Worm (Caenorhabditis elegans) whole organism, L4 larva: ENCODE measurements around the gene taf-7.1.

Experiments
- T26A8.4 ChIP-seq: fragments of 200-800 bp; sonication (Bioruptor generic); IDR thresholded peaks from 2 replicates; pipeline ENCODE4 v1.3.6; 2022; ENCODE audit warnings: missing genetic modification characterization, missing compliant biosample characterization
- Y105C5A.15 ChIP-seq: fragments of 200-800 bp; sonication (Bioruptor generic); IDR thresholded peaks from 2 replicates; pipeline ENCODE4 v1.3.6; 2022; ENCODE audit warnings: missing genetic modification characterization, missing compliant biosample characterization
- aha-1 ChIP-seq: fragments of 150-350 bp; peaks from one replicate; lab custom pipeline; 2014; ENCODE audit warnings: missing biosample characterization, missing genetic modification characterization
- aly-2 ChIP-seq: sonication (generic microtip); optimal IDR thresholded peaks from 2 replicates; lab custom pipeline; 2018; ENCODE audit warnings: missing biosample characterization, missing genetic modification characterization
- attf-4 ChIP-seq: sonication (generic microtip); optimal IDR thresholded peaks from 3 replicates; lab custom pipeline; 2017; ENCODE audit warnings: missing biosample characterization, missing genetic modification characterization
- ceh-28 ChIP-seq: fragments of 150-350 bp; optimal IDR thresholded peaks from 2 replicates; lab custom pipeline; 2014; ENCODE audit warnings: missing biosample characterization, missing genetic modification reagents, missing genetic modification characterization
- ceh-32 ChIP-seq: sonication (generic microtip); optimal IDR thresholded peaks from 2 replicates; lab custom pipeline; 2016; ENCODE audit warnings: mild to moderate bottlenecking, missing genetic modification characterization, missing compliant biosample characterization; ENCODE audit not compliant: poor library complexity
- ceh-44 ChIP-seq: fragments of 200-800 bp; sonication (Bioruptor generic); IDR thresholded peaks from 2 replicates; pipeline ENCODE4 v1.3.6; 2022; ENCODE audit warnings: missing genetic modification reagents, missing genetic modification characterization, missing compliant biosample characterization
- cey-2 ChIP-seq: sonication (generic microtip); optimal IDR thresholded peaks from 3 replicates; lab custom pipeline; 2017; ENCODE audit warnings: missing genetic modification characterization, mild to moderate bottlenecking, missing compliant biosample characterization, antibody characterized with exemption, borderline replicate concordance; ENCODE audit not compliant: insufficient read depth
- ctbp-1 ChIP-seq: fragments of 200-800 bp; sonication (Bioruptor generic); IDR thresholded peaks from 2 replicates; pipeline ENCODE4 v1.3.6; 2022; ENCODE audit warnings: missing genetic modification reagents, missing genetic modification characterization, missing compliant biosample characterization
- daf-16 ChIP-seq, 3 experiments: sonication (generic microtip); optimal IDR thresholded peaks; 2 replicates each; lab custom pipeline; 2016 to 2017; ENCODE audit warnings: missing genetic modification characterization in 3 of 3, missing genetic modification reagents in 3 of 3, mild to moderate bottlenecking in 2 of 3, missing compliant biosample characterization in 2 of 3, missing biosample characterization in 1 of 3, moderate library complexity in 1 of 3
- daf-8 ChIP-seq: fragments of 200-800 bp; sonication (Bioruptor generic); IDR thresholded peaks from 2 replicates; pipeline ENCODE4 v1.3.6; 2022; ENCODE audit warnings: missing genetic modification characterization, missing compliant biosample characterization
- dve-1 ChIP-seq: sonication (generic microtip); optimal IDR thresholded peaks from 2 replicates; lab custom pipeline; 2017; ENCODE audit warnings: antibody characterized with exemption, mild to moderate bottlenecking, missing genetic modification characterization, missing compliant biosample characterization; ENCODE audit not compliant: insufficient read depth
- egl-43 ChIP-seq: fragments of 200-800 bp; sonication (Bioruptor generic); IDR thresholded peaks from 2 replicates; pipeline ENCODE4 v1.3.6; 2022; ENCODE audit warnings: missing genetic modification reagents, missing genetic modification characterization, missing compliant biosample characterization
- fkh-10 ChIP-seq: fragments of 150-350 bp; optimal IDR thresholded peaks from 2 replicates; lab custom pipeline; 2014; ENCODE audit warnings: missing biosample characterization, missing genetic modification reagents, missing genetic modification characterization
- fos-1 ChIP-seq: fragments of 150-350 bp; optimal IDR thresholded peaks from 2 replicates; lab custom pipeline; 2014; ENCODE audit warnings: missing biosample characterization, missing genetic modification characterization
- gei-8 ChIP-seq: fragments of 200-800 bp; sonication (Bioruptor generic); optimal IDR thresholded peaks from 2 replicates; lab custom pipeline; 2018; ENCODE audit warnings: mild to moderate bottlenecking, missing genetic modification characterization, missing compliant biosample characterization
- hlh-30 ChIP-seq: sonication (generic microtip); optimal IDR thresholded peaks from 2 replicates; lab custom pipeline; 2017; ENCODE audit warnings: antibody characterized with exemption, mild to moderate bottlenecking, missing genetic modification characterization, missing compliant biosample characterization; ENCODE audit not compliant: insufficient read depth
- jun-1 ChIP-seq: fragments of 150-350 bp; optimal IDR thresholded peaks from 2 replicates; lab custom pipeline; 2014; ENCODE audit warnings: missing biosample characterization, missing genetic modification reagents, missing genetic modification characterization
- lsy-2 ChIP-seq, 2 experiments: fragments of 150-350 bp in 1 of 2; sonication (generic microtip) in 1 of 2; optimal IDR thresholded peaks; 2 replicates each; lab custom pipeline; 2014 to 2017; ENCODE audit warnings: missing biosample characterization in 2 of 2, missing genetic modification characterization in 2 of 2
- madf-5 ChIP-seq, 2 experiments: fragments of 200-800 bp; sonication (Bioruptor generic); IDR thresholded peaks; 2 replicates each; pipeline ENCODE4 v1.3.6; 2022; ENCODE audit warnings: missing compliant biosample characterization in 2 of 2, missing genetic modification characterization in 2 of 2
- madf-9 ChIP-seq: fragments of 200-800 bp; sonication (Bioruptor generic); conservative IDR thresholded peaks from 2 replicates; pipeline ENCODE4 v1.3.6; 2022; ENCODE audit warnings: missing genetic modification reagents, missing genetic modification characterization, missing compliant biosample characterization
- mdl-1 ChIP-seq, 2 experiments: fragments of 150-350 bp in 1 of 2; sonication (generic microtip) in 1 of 2; optimal IDR thresholded peaks; 2 replicates each; lab custom pipeline; 2014 to 2017; ENCODE audit warnings: missing biosample characterization in 2 of 2, missing genetic modification characterization in 2 of 2
- mxl-2 ChIP-seq: fragments of 200-800 bp; sonication (Bioruptor generic); conservative IDR thresholded peaks from 2 replicates; pipeline ENCODE4 v1.3.6; 2022; ENCODE audit warnings: missing genetic modification reagents, missing genetic modification characterization, missing compliant biosample characterization
- nhr-102 ChIP-seq: sonication (generic microtip); optimal IDR thresholded peaks from 2 replicates; lab custom pipeline; 2016; ENCODE audit warnings: mild to moderate bottlenecking, missing genetic modification characterization, moderate library complexity, missing compliant biosample characterization
- nhr-28 ChIP-seq: fragments of 150-350 bp; optimal IDR thresholded peaks from 2 replicates; lab custom pipeline; 2014; ENCODE audit warnings: missing biosample characterization, missing genetic modification characterization
- sdz-12 ChIP-seq: fragments of 200-800 bp; sonication (Bioruptor generic); optimal IDR thresholded peaks from 2 replicates; lab custom pipeline; 2018; ENCODE audit warnings: mild to moderate bottlenecking, missing genetic modification characterization, missing compliant biosample characterization
- set-16 ChIP-seq: fragments of 200-800 bp; sonication (Bioruptor generic); IDR thresholded peaks from 2 replicates; pipeline ENCODE4 v1.3.6; 2022; ENCODE audit warnings: missing genetic modification reagents, missing genetic modification characterization, missing compliant biosample characterization
- snpc-1.2 ChIP-seq: fragments of 200-800 bp; sonication (Bioruptor generic); IDR thresholded peaks from 2 replicates; pipeline ENCODE4 v1.3.6; 2022; ENCODE audit warnings: missing genetic modification reagents, missing genetic modification characterization, missing compliant biosample characterization
- snpc-4 ChIP-seq: fragments of 150-350 bp; optimal IDR thresholded peaks from 2 replicates; lab custom pipeline; 2014; ENCODE audit warnings: missing biosample characterization, missing genetic modification characterization
- spr-3 ChIP-seq: fragments of 200-800 bp; sonication (Bioruptor generic); optimal IDR thresholded peaks from 2 replicates; lab custom pipeline; 2018; ENCODE audit warnings: mild to moderate bottlenecking, missing genetic modification characterization, missing compliant biosample characterization
- unc-62 ChIP-seq, 3 experiments: fragments of 150-350 bp in 1 of 3; sonication (generic microtip); optimal IDR thresholded peaks in 2 of 3; peaks in 1 of 3; 1 replicate in 1 of 3; 2 replicates in 2 of 3; lab custom pipeline; 2014 to 2017; ENCODE audit warnings: missing biosample characterization in 3 of 3, missing genetic modification characterization in 3 of 3, missing genetic modification reagents in 3 of 3, missing genotype in 1 of 3
- zip-2 ChIP-seq: fragments of 150-350 bp; optimal IDR thresholded peaks from 2 replicates; lab custom pipeline; 2014; ENCODE audit warnings: missing biosample characterization, missing genetic modification characterization
- ztf-11 ChIP-seq: fragments of 150-350 bp; optimal IDR thresholded peaks from 2 replicates; lab custom pipeline; 2014; ENCODE audit warnings: missing biosample characterization, missing genetic modification characterization

taf-7.1 gene

DNA sequence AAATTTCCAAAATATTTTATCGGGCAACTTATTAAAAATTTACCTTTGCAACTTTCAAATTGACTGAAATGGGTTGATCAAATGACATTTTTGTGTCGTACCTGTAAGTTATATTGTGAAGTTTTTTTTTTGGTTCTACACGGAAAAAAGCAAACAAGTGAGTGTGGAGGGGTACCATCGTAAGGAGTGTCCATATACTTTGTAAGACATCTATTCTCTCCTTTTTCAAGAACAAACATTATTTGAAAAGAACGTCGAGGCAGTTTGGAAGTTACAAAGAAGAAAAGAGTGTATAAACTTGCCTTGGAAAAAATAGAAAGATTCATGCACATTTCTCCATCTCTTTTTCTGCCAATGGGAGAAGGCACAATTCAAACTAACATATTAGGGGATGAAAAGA lies at the start of gene taf-7.1:
taf-7.1 (minus strand) TSS at position 101 of the 400 bp plus-strand sequence.
- TF ChIP-seq ceh-32 (tag; lab: Kevin White, UChicago) (no peak), jun-1 (no peak), T26A8.4 (GFP tag; lab: Robert Waterston, UW) (no peak)
- TF ChIP-seq, all 104 proteins: peak for 0

DNA sequence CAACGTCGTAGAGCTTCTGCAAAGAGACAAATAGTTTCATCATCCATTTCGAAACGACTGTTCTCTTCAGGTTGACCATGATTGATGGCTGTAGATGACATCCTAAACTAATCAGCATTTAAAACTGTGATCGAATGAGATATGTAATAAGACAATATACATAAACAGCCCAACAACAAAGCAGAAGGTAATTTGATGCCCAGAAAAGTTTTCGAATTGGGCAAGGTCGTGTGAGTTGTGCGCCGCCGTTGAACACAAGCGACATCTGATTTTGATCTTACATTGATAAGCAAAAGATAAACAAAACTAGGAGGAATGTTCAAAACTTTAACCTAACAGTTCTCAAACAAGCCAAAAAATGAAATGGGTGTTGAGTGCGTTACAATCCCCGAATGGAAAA lies 48.3 kb upstream of the taf-7.1 start, which contains the start of gene Y62H9A.7:
Y62H9A.7 (minus strand) TSS at position 101 of the 400 bp plus-strand sequence.
- TF ChIP-seq spr-3 (no peak), cey-2 (no peak), zip-2 (no peak), ztf-11 (tag; lab: Kevin White, UChicago) (no peak), Y105C5A.15 (no peak), dve-1 (tag; lab: Kevin White, UChicago) (no peak), attf-4 (no peak), aha-1 (tag; lab: Kevin White, UChicago) (no peak), nhr-28 (tag; lab: Kevin White, UChicago) (no peak), lsy-2 (tag; optimal IDR thresholded peaks at IDR 0.05; lab: Kevin White, UChicago) (no peak), hlh-30 (no peak), mdl-1 (tag; optimal IDR thresholded peaks at IDR 0.05; lab: Kevin White, UChicago) (no peak), ceh-28 (no peak), madf-9 (GFP tag; lab: Robert Waterston, UW) (no peak), mxl-2 (GFP tag; lab: Robert Waterston, UW) (no peak), snpc-1.2 (GFP tag; lab: Robert Waterston, UW) (no peak), fkh-10 (GFP tag; lab: Kevin White, UChicago) (no peak), set-16 (GFP tag; lab: Robert Waterston, UW) (no peak), sdz-12 (GFP tag; lab: Kevin White, UChicago) (no peak)

DNA sequence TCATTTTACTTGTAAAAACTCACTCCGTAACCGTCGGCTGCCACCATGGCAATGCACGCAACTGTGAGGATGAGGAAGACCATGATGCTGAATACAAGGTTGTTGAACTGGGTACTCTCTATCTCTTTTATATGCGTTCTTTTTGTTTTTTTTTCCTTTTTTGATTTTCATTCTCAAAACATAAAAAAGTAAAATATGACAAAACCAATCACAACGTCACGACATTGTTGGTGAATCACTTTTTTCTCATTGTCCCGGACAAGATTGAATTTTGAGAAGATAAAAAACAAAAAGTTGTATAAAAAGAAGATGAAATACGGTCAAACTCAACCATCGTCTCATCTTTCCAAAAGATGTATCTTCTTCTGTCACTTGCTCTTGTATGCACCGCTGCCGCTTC lies 45.5 kb upstream of the taf-7.1 start, which contains the start of the genes Y62H9A.5 and ule-5:
Y62H9A.5 (minus strand) TSS at position 101 of the 400 bp plus-strand sequence.
ule-5 (plus strand) TSS at position 328 of the 400 bp plus-strand sequence.
- TF ChIP-seq egl-43 (GFP tag; lab: Robert Waterston, UW) = no peak
- no peak for TF ChIP-seq snpc-4 (tag; lab: Kevin White, UChicago)
- TF ChIP-seq ceh-28 = no peak
- TF ChIP-seq, all 104 proteins: peak for 0

DNA sequence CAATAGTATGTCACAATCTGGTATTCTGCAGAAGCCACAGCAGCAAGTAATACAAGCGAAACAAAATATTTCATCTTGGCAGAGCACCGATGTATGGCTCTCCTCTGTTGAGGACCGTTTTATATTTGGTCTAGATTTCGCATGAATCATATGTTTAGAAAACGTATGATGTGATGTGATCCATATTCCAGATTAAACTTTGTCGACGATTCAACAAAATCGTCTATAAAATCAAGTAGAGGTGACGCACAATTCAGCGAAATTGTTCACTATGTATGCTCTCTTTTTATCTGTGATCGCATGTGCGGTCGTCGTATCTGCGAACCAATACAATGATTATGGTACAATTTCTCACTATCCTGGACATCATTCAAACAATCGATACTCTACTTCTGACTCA lies 42.6 kb upstream of the taf-7.1 start, which contains the start of the genes Y62H9A.3 and Y62H9A.4:
Y62H9A.3 (minus strand) TSS at position 101 of the 400 bp plus-strand sequence.
Y62H9A.4 (plus strand) TSS at position 256 of the 400 bp plus-strand sequence.
- TF ChIP-seq mxl-2 (GFP tag; lab: Robert Waterston, UW) (no peak), unc-62 (GFP tag; optimal IDR thresholded peaks at IDR 0.05 in 1 of 2; lab: Kevin White, UChicago) (peak in 1 of 2 experiments; percentile 55), unc-62 (tag; optimal IDR thresholded peaks at IDR 0.05; lab: Kevin White, UChicago) (no peak)
- TF ChIP-seq, all 104 proteins: peak for 1

ce11 chrX:11878109-11878508 lies 40.8 kb upstream of the taf-7.1 start, which contains the start of gene Y62H9A.2:
Y62H9A.2 (minus strand) TSS chrX:11878209.
- no peak for TF ChIP-seq fos-1 (tag; lab: Kevin White, UChicago)

DNA sequence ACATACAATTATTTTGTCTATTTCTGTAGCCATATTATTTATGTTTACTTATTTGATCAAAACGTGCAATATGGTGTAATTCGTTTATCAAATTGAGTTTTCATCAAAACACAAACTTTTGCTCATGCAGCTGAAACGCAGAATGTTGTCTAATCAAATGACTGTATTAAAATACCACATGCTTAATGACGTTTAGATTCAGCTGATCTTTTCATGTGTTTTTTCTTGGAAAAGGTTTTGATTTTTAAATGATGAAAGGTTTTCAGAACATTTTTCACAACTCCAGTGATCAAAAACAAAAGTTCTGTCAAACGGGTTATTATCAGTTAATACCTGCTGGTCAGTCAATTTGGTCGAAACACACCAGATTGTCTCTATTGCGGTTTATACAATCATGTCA lies 38.0 kb upstream of the taf-7.1 start, which contains the start of gene Y62H9A.1:
Y62H9A.1 (plus strand) TSS at position 282 of the 400 bp plus-strand sequence.
- TF ChIP-seq daf-8 (GFP tag; lab: Robert Waterston, UW) (no peak), cey-2 (no peak), nhr-102 (tag; lab: Kevin White, UChicago) (no peak), madf-5 (GFP tag; IDR thresholded peaks at IDR 0.05; lab: Robert Waterston, UW) (no peak), aly-2 (no peak), ctbp-1 (GFP tag; lab: Robert Waterston, UW) (no peak), ceh-44 (no peak), gei-8 (no peak), Y105C5A.15 (no peak), daf-16 (GFP tag; optimal IDR thresholded peaks at IDR 0.05; lab: Kevin White, UChicago) (no peak), daf-16 (tag; optimal IDR thresholded peaks at IDR 0.05; lab: Kevin White, UChicago) (no peak)
